Worm (Caenorhabditis elegans): ENCODE data around the gene F21C10.1.
A peak's percentile ranks its signal among the peaks of the same experiment; 100 is the strongest.

F21C10.1 gene

ce11 chrV:9132043-9132442, at the start of gene F21C10.1:
TSS of gene F21C10.1 (plus strand) at chrV:9132343.
- TF ChIP-seq flt-1 (GFP tag; IDR thresholded peaks at IDR 0.05) = no peak
- no peak for TF ChIP-seq tbx-37 (GFP tag; conservative IDR thresholded peaks at IDR 0.05)
- no peak for TF ChIP-seq ceh-36 (tag; optimal IDR thresholded peaks at IDR 0.05)
- TF ChIP-seq hmbx-1 (tag; optimal IDR thresholded peaks at IDR 0.05) = no peak
- no peak for TF ChIP-seq tra-4 (tag; optimal IDR thresholded peaks at IDR 0.05)
- no peak for TF ChIP-seq pes-1 (GFP tag; IDR thresholded peaks at IDR 0.05)
- no peak for TF ChIP-seq tbx-11 (GFP tag; IDR thresholded peaks at IDR 0.05)
- TF ChIP-seq F13C5.2 (tag; optimal IDR thresholded peaks at IDR 0.05) = no peak
- TF ChIP-seq aly-1 (tag; optimal IDR thresholded peaks at IDR 0.05) = no peak
- TF ChIP-seq ceh-13 (GFP tag; optimal IDR thresholded peaks at IDR 0.05) = no peak
- TF ChIP-seq hmg-4 (GFP tag; optimal IDR thresholded peaks at IDR 0.05) = no peak
- no peak for TF ChIP-seq ets-7 (tag; optimal IDR thresholded peaks at IDR 0.05)
- no peak for TF ChIP-seq hnd-1 (tag; optimal IDR thresholded peaks at IDR 0.05)
- TF ChIP-seq sea-1 (GFP tag; conservative IDR thresholded peaks at IDR 0.05) = no peak
- TF ChIP-seq ama-1 (optimal IDR thresholded peaks at IDR 0.05) = no peak
- TF ChIP-seq scrt-1 (GFP tag; IDR thresholded peaks at IDR 0.05) = no peak
- no peak for TF ChIP-seq B0310.2 (tag; optimal IDR thresholded peaks at IDR 0.05)

- TF ChIP-seq ets-7 (tag; optimal IDR thresholded peaks at IDR 0.05) (no peak), F13C5.2 (tag; optimal IDR thresholded peaks at IDR 0.05) (no peak), hmbx-1 (tag; optimal IDR thresholded peaks at IDR 0.05) (no peak), sea-1 (GFP tag; conservative IDR thresholded peaks at IDR 0.05) (no peak), ceh-36 (tag; optimal IDR thresholded peaks at IDR 0.05) (no peak), hnd-1 (tag; optimal IDR thresholded peaks at IDR 0.05) (no peak), tra-4 (tag; optimal IDR thresholded peaks at IDR 0.05) (no peak), flt-1 (GFP tag; IDR thresholded peaks at IDR 0.05) (no peak), B0310.2 (tag; optimal IDR thresholded peaks at IDR 0.05) (no peak), ceh-13 (GFP tag; optimal IDR thresholded peaks at IDR 0.05) (no peak), ama-1 (optimal IDR thresholded peaks at IDR 0.05) (no peak), tbx-11 (GFP tag; IDR thresholded peaks at IDR 0.05) (no peak)
Measured at ce11 chrV:9082350-9082749, 49.8 kb upstream of the F21C10.1 start.

ce11 chrV:9084252-9084651, 47.9 kb upstream of the F21C10.1 start:
- TF ChIP-seq flt-1 (GFP tag; IDR thresholded peaks at IDR 0.05) (no peak), scrt-1 (GFP tag; IDR thresholded peaks at IDR 0.05) (no peak), ets-7 (tag; optimal IDR thresholded peaks at IDR 0.05) (no peak), aly-1 (tag; optimal IDR thresholded peaks at IDR 0.05) (no peak), B0310.2 (tag; optimal IDR thresholded peaks at IDR 0.05) (no peak), tbx-11 (GFP tag; IDR thresholded peaks at IDR 0.05) (no peak), tra-4 (tag; optimal IDR thresholded peaks at IDR 0.05) (no peak), hmbx-1 (tag; optimal IDR thresholded peaks at IDR 0.05) (no peak)

DNA sequence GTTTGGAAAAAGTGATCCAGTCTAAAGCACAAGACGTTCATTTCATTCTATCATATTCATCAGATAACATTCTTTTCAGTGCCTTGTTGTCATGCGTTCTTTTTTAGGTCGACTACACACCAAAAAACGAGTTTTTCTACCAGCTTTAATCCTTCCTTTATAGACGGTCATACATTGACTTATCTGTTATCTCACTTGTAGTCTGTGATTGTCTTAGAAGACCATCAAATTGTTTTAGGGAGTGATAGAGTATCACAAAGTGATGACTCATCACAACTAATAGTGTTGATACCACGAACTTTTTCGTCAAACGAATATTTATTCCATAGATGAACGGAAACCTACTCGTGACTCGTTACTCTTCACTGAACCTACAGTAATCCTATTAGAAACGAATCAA, 46.3 kb upstream of the F21C10.1 start:
- no peak for TF ChIP-seq sea-1 (GFP tag; conservative IDR thresholded peaks at IDR 0.05)
- no peak for TF ChIP-seq aly-1 (tag; optimal IDR thresholded peaks at IDR 0.05)
- no peak for TF ChIP-seq scrt-1 (GFP tag; IDR thresholded peaks at IDR 0.05)
- TF ChIP-seq ceh-13 (GFP tag; optimal IDR thresholded peaks at IDR 0.05) = no peak
- TF ChIP-seq tra-4 (tag; optimal IDR thresholded peaks at IDR 0.05) = no peak
- TF ChIP-seq tbx-37 (GFP tag; conservative IDR thresholded peaks at IDR 0.05) = no peak
- TF ChIP-seq ama-1 (optimal IDR thresholded peaks at IDR 0.05) = no peak
- TF ChIP-seq B0310.2 (tag; optimal IDR thresholded peaks at IDR 0.05) = no peak
- no peak for TF ChIP-seq F13C5.2 (tag; optimal IDR thresholded peaks at IDR 0.05)
- TF ChIP-seq hnd-1 (tag; optimal IDR thresholded peaks at IDR 0.05) = no peak
- no peak for TF ChIP-seq tbx-11 (GFP tag; IDR thresholded peaks at IDR 0.05)
- TF ChIP-seq hmbx-1 (tag; optimal IDR thresholded peaks at IDR 0.05) = no peak
- no peak for TF ChIP-seq hmg-4 (GFP tag; optimal IDR thresholded peaks at IDR 0.05)
- TF ChIP-seq pes-1 (GFP tag; IDR thresholded peaks at IDR 0.05) = no peak
- no peak for TF ChIP-seq ceh-36 (tag; optimal IDR thresholded peaks at IDR 0.05)

ce11 chrV:9086650-9087049, 45.5 kb upstream of the F21C10.1 start:
- TF ChIP-seq sea-1 (GFP tag; conservative IDR thresholded peaks at IDR 0.05) (0 out of 2 replicates have a peak, but pooled peaks have one; percentile 60), pes-1 (GFP tag; IDR thresholded peaks at IDR 0.05) (0 out of 2 replicates have a peak, but pooled peaks have one; percentile 47)

DNA sequence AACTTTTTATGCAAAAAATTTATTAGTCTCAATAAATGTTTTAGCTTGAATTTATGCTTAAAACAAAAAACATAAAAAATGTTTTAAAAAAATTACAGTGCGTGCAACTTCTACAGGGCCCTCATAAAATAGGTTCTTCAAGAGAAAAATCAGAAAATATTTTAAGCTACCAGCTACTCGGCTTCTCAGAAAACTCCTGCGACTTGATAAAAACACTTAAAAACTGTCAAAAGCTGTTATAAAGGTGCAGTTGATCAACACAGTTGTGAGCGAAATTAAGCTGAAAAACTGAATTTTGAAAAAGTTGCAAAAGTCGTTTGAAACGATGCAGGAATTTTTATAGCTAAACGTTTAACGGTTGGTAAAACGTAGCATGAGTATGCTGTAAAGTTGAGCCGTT, 43.4 kb upstream of the F21C10.1 start:
- no peak for TF ChIP-seq ceh-36 (tag; optimal IDR thresholded peaks at IDR 0.05)
- peak; percentile 95 for TF ChIP-seq sea-1 (GFP tag; conservative IDR thresholded peaks at IDR 0.05)
- peak; percentile 27; the same call in 1 of the 2 replicates for TF ChIP-seq tbx-11 (GFP tag; IDR thresholded peaks at IDR 0.05)
- TF ChIP-seq pes-1 (GFP tag; IDR thresholded peaks at IDR 0.05) = 0 out of 2 replicates have a peak, but pooled peaks have one; percentile 39
- peak; percentile 54 for TF ChIP-seq hnd-1 (tag; optimal IDR thresholded peaks at IDR 0.05)
- peak; percentile 94 for TF ChIP-seq ama-1 (optimal IDR thresholded peaks at IDR 0.05)
- TF ChIP-seq hmbx-1 (tag; optimal IDR thresholded peaks at IDR 0.05) = no peak

DNA sequence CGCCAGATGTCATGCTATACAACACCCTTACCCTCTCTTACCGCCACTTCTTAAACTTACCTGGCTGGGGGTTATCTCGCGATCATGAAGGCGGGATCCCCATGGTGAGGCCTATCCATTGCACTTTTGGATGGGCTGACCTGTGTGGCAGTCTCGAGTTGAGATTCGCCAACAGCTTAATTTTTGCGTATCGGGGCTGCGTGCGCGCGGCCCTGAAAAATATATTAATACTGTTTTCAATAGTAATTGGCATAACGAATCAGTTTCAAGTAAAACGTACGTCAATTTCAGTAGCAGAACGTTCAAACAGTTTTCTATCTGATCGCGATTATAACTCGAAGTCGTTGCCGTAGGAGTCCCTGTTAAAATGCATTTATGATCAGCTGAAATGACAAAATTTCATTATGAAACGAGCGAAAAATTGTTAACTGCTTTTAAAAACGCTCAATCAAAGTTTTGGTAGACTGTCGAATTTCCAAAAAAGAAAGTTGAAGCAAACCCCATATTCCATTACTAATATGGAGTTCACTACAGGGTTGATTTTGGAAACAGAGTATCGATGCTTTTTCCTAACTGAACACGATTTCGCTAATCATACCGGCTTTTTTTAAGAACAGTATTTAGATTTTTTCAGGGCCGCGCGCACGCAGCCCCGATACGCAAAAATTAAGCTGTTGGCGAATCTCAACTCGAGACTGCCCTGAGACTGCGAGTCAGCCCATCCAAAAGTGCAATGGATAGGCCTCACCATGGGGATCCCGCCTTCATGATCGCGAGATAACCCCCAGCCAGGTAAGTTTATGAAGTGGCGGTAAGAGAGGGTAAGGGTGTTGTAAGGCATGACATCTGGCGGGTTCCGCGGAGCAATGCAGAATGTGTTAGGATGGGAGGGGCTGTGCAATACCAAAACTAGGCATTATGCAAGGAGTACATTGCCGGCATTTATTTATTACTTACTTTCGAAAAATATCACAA, 41.0 kb upstream of the F21C10.1 start:
- TF ChIP-seq scrt-1 (GFP tag; IDR thresholded peaks at IDR 0.05) (peak; percentile 60; the same call in 1 of the 2 replicates), hmg-4 (GFP tag; optimal IDR thresholded peaks at IDR 0.05) (peak; percentile 0), sea-1 (GFP tag; conservative IDR thresholded peaks at IDR 0.05) (0 out of 2 replicates have a peak, but pooled peaks have one; percentile 20)

DNA sequence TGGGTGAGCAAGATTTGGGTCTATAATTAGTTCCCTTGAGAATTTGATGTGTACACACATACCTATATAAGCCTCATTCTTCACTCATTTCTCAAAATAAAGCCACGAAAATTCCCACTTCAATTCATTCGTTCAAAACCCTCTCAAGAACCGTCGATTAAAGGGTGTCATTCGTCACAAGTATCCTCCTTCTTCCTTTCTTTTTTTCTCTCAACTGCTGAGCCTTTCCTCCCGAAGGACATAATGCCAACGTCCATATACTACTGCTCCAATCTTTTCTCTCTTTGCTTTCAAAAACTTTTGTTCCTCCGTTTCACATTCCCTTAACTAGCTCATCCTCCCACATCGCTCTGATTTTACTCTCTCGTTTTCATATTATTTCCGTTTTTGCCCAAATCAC, 39.9 kb upstream of the F21C10.1 start, which contains the start of gene T27E4.1:
TSS of gene T27E4.1 (plus strand) at position 137 of the 400 bp plus-strand sequence.
- TF ChIP-seq sea-1 (GFP tag; conservative IDR thresholded peaks at IDR 0.05) (no peak), scrt-1 (GFP tag; IDR thresholded peaks at IDR 0.05) (no peak), ceh-36 (tag; optimal IDR thresholded peaks at IDR 0.05) (no peak), hmbx-1 (tag; optimal IDR thresholded peaks at IDR 0.05) (no peak), hnd-1 (tag; optimal IDR thresholded peaks at IDR 0.05) (no peak), ama-1 (optimal IDR thresholded peaks at IDR 0.05) (no peak), F13C5.2 (tag; optimal IDR thresholded peaks at IDR 0.05) (no peak), aly-1 (tag; optimal IDR thresholded peaks at IDR 0.05) (no peak), pes-1 (GFP tag; IDR thresholded peaks at IDR 0.05) (no peak), tra-4 (tag; optimal IDR thresholded peaks at IDR 0.05) (no peak), ets-7 (tag; optimal IDR thresholded peaks at IDR 0.05) (no peak), flt-1 (GFP tag; IDR thresholded peaks at IDR 0.05) (no peak), ceh-13 (GFP tag; optimal IDR thresholded peaks at IDR 0.05) (no peak)
